Fruit fly (Drosophila melanogaster) whole organism, embryonic: Measurements from ENCODE around the gene CG3999.

Source experiments
- CG1024 ChIP-seq: fragments of 200-800 bp; sonication (Bioruptor generic); IDR thresholded peaks from 2 replicates; pipeline ENCODE4 v1.3.6; 2022; ENCODE audit warnings: missing biosample characterization, missing genetic modification characterization
- CG10267 ChIP-seq: fragments of 200-800 bp; sonication (Bioruptor generic); optimal IDR thresholded peaks from 2 replicates; lab custom pipeline; 2018; ENCODE audit warnings: missing biosample characterization, mild to moderate bottlenecking, missing genetic modification characterization, moderate library complexity
- CG11695 ChIP-seq: fragments of 200-800 bp; sonication (Bioruptor generic); IDR thresholded peaks from 3 replicates; pipeline ENCODE4 v1.3.6; 2022; ENCODE audit warnings: missing biosample characterization, missing genetic modification characterization
- CG11723 ChIP-seq: fragments of 200-800 bp; sonication (Bioruptor generic); optimal IDR thresholded peaks from 2 replicates; lab custom pipeline; 2017; ENCODE audit warnings: missing biosample characterization, mild to moderate bottlenecking, missing genetic modification characterization
- CG12071 ChIP-seq: fragments of 200-800 bp; sonication (Bioruptor generic); optimal IDR thresholded peaks from 3 replicates; lab custom pipeline; 2018; ENCODE audit warnings: missing biosample characterization, mild to moderate bottlenecking, missing genetic modification characterization
- CG12104 ChIP-seq: fragments of 200-800 bp; sonication (Bioruptor generic); optimal IDR thresholded peaks from 3 replicates; lab custom pipeline; 2016; ENCODE audit warnings: missing biosample characterization, missing genetic modification characterization
- CG12299 ChIP-seq: fragments of 200-800 bp; sonication (Bioruptor generic); optimal IDR thresholded peaks from 2 replicates; lab custom pipeline; 2018; ENCODE audit warnings: missing biosample characterization, mild to moderate bottlenecking, missing genetic modification characterization
- CG12659 ChIP-seq: fragments of 200-800 bp; sonication (Bioruptor generic); optimal IDR thresholded peaks from 3 replicates; lab custom pipeline; 2017; ENCODE audit warnings: mild to moderate bottlenecking, missing biosample characterization, missing genetic modification reagents, missing genetic modification characterization
- CG12942 ChIP-seq: fragments of 200-800 bp; sonication (Bioruptor generic); optimal IDR thresholded peaks from 3 replicates; lab custom pipeline; 2016; ENCODE audit warnings: missing biosample characterization, missing genetic modification characterization
- CG13296 ChIP-seq: fragments of 200-800 bp; sonication (Bioruptor generic); optimal IDR thresholded peaks from 3 replicates; lab custom pipeline; 2018; ENCODE audit warnings: missing biosample characterization, mild to moderate bottlenecking, missing genetic modification characterization
- CG13775 ChIP-seq: fragments of 200-800 bp; sonication (Bioruptor generic); optimal IDR thresholded peaks from 3 replicates; lab custom pipeline; 2017; ENCODE audit warnings: missing biosample characterization, mild to moderate bottlenecking, missing genetic modification characterization
- CG15011 ChIP-seq: fragments of 200-800 bp; sonication (Bioruptor generic); optimal IDR thresholded peaks from 3 replicates; lab custom pipeline; 2018; ENCODE audit warnings: missing biosample characterization, mild to moderate bottlenecking, missing genetic modification characterization
- CG15479 ChIP-seq: fragments of 200-800 bp; sonication (Bioruptor generic); optimal IDR thresholded peaks from 3 replicates; lab custom pipeline; 2019; ENCODE audit warnings: missing biosample characterization, mild to moderate bottlenecking, missing genetic modification characterization, moderate library complexity
- CG16779 ChIP-seq: fragments of 200-800 bp; sonication (Bioruptor generic); IDR thresholded peaks from 2 replicates; pipeline ENCODE4 v1.3.6; 2022; ENCODE audit warnings: missing biosample characterization, missing genetic modification characterization
- CG16863 ChIP-seq: fragments of 200-800 bp; sonication (Bioruptor generic); optimal IDR thresholded peaks from 3 replicates; lab custom pipeline; 2016; ENCODE audit warnings: missing biosample characterization, missing genetic modification characterization
- CG18262 ChIP-seq: fragments of 200-800 bp; optimal IDR thresholded peaks from 3 replicates; lab custom pipeline; 2019; ENCODE audit warnings: missing biosample characterization, mild to moderate bottlenecking, missing genetic modification characterization, moderate library complexity
- CG2202 ChIP-seq: fragments of 200-800 bp; sonication (Bioruptor generic); optimal IDR thresholded peaks from 2 replicates; lab custom pipeline; 2018; ENCODE audit warnings: missing biosample characterization, mild to moderate bottlenecking, missing genetic modification characterization
- CG32767 ChIP-seq: fragments of 200-800 bp; sonication (Bioruptor generic); IDR thresholded peaks from 2 replicates; pipeline ENCODE4 v1.3.6; 2022; ENCODE audit warnings: missing biosample characterization, missing genetic modification characterization
- CG43689 ChIP-seq: fragments of 200-800 bp; sonication (Bioruptor generic); IDR thresholded peaks from 2 replicates; pipeline ENCODE4 v1.3.6; 2022; ENCODE audit warnings: missing biosample characterization, missing genetic modification characterization
- CG5245 ChIP-seq: fragments of 200-800 bp; sonication (Bioruptor generic); optimal IDR thresholded peaks from 3 replicates; lab custom pipeline; 2016; ENCODE audit warnings: missing biosample characterization, missing genetic modification characterization
- CG6272 ChIP-seq: fragments of 200-800 bp; sonication (Bioruptor generic); IDR thresholded peaks from 2 replicates; pipeline ENCODE4 v1.3.6; 2022; ENCODE audit warnings: missing biosample characterization, missing genetic modification characterization
- CG6813 ChIP-seq: fragments of 200-800 bp; sonication (Bioruptor generic); optimal IDR thresholded peaks from 2 replicates; lab custom pipeline; 2017; ENCODE audit warnings: missing biosample characterization, missing genetic modification characterization, mild to moderate bottlenecking, moderate library complexity, missing genetic modification reagents
- CG9817 ChIP-seq: fragments of 200-800 bp; sonication (Bioruptor generic); optimal IDR thresholded peaks from 2 replicates; lab custom pipeline; 2018; ENCODE audit warnings: missing biosample characterization, mild to moderate bottlenecking, missing genetic modification characterization, moderate library complexity
- Chrac-16 ChIP-seq: fragments of 200-800 bp; sonication (Bioruptor generic); optimal IDR thresholded peaks from 3 replicates; lab custom pipeline; 2016; ENCODE audit warnings: missing biosample characterization, missing genetic modification characterization
- D19B ChIP-seq: fragments of 200-800 bp; sonication (Bioruptor generic); optimal IDR thresholded peaks from 2 replicates; lab custom pipeline; 2017; ENCODE audit warnings: missing biosample characterization, mild to moderate bottlenecking, missing genetic modification characterization
- Dad ChIP-seq: fragments of 200-800 bp; sonication (Bioruptor generic); optimal IDR thresholded peaks from 3 replicates; lab custom pipeline; 2016; ENCODE audit warnings: missing biosample characterization, missing genetic modification characterization
- Dip2 ChIP-seq: fragments of 200-800 bp; sonication (Bioruptor generic); IDR thresholded peaks from 2 replicates; pipeline ENCODE4 v1.3.6; 2022; ENCODE audit warnings: missing biosample characterization, missing genetic modification characterization
- Doc3 ChIP-seq: fragments of 200-800 bp; sonication (Bioruptor generic); IDR thresholded peaks from 3 replicates; pipeline ENCODE4 v1.3.6; 2022; ENCODE audit warnings: missing biosample characterization, missing genetic modification characterization; ENCODE audit not compliant: partially characterized antibody
- Hr3 ChIP-seq: fragments of 200-800 bp; sonication (Bioruptor generic); optimal IDR thresholded peaks from 3 replicates; lab custom pipeline; 2016; ENCODE audit warnings: missing biosample characterization, missing genetic modification characterization
- Hr51 ChIP-seq, 2 experiments: fragments of 200-800 bp; sonication (Bioruptor generic); optimal IDR thresholded peaks; 2 replicates in 1 of 2; 3 replicates in 1 of 2; lab custom pipeline; 2016 to 2018; ENCODE audit warnings: missing biosample characterization in 2 of 2, missing genetic modification characterization in 2 of 2, mild to moderate bottlenecking in 1 of 2, moderate library complexity in 1 of 2
- Hsf ChIP-seq: fragments of 200-800 bp; sonication (Bioruptor generic); optimal IDR thresholded peaks from 3 replicates; lab custom pipeline; 2016; ENCODE audit warnings: missing biosample characterization, missing genetic modification characterization
- Mad ChIP-seq: fragments of 200-800 bp; sonication (Bioruptor generic); optimal IDR thresholded peaks from 2 replicates; lab custom pipeline; 2016; ENCODE audit warnings: missing biosample characterization, missing genetic modification characterization
- Myb ChIP-seq: fragments of 200-800 bp; sonication (Bioruptor generic); optimal IDR thresholded peaks from 2 replicates; lab custom pipeline; 2016; ENCODE audit warnings: missing biosample characterization, missing genetic modification characterization
- Rfx ChIP-seq: fragments of 200-800 bp; sonication (Bioruptor generic); IDR thresholded peaks from 2 replicates; pipeline ENCODE4 v1.3.6; 2022; ENCODE audit warnings: missing biosample characterization, missing genetic modification characterization
- Sox100B ChIP-seq: fragments of 200-800 bp; sonication (Bioruptor generic); optimal IDR thresholded peaks from 3 replicates; lab custom pipeline; 2018; ENCODE audit warnings: missing biosample characterization, mild to moderate bottlenecking, missing genetic modification characterization
- Spps ChIP-seq: fragments of 200-800 bp; sonication (Bioruptor generic); optimal IDR thresholded peaks from 2 replicates; lab custom pipeline; 2018; ENCODE audit warnings: missing biosample characterization, mild to moderate bottlenecking, missing genetic modification characterization
- Ssrp ChIP-seq: fragments of 200-800 bp; sonication (Bioruptor generic); optimal IDR thresholded peaks from 2 replicates; lab custom pipeline; 2018; ENCODE audit warnings: missing biosample characterization, mild to moderate bottlenecking, missing genetic modification characterization, moderate library complexity
- Xbp1 ChIP-seq: fragments of 200-800 bp; sonication (Bioruptor generic); optimal IDR thresholded peaks from 3 replicates; lab custom pipeline; 2016; ENCODE audit warnings: missing biosample characterization, mild to moderate bottlenecking, missing genetic modification characterization
- al ChIP-seq: fragments of 200-800 bp; sonication (Bioruptor generic); IDR thresholded peaks from 2 replicates; pipeline ENCODE4 v1.3.6; 2022; ENCODE audit warnings: missing biosample characterization, missing genetic modification characterization
- ase ChIP-seq: fragments of 200-800 bp; sonication (Bioruptor generic); IDR thresholded peaks from 3 replicates; pipeline ENCODE4 v1.3.6; 2022; ENCODE audit warnings: missing biosample characterization, missing genetic modification characterization
- dan ChIP-seq: fragments of 200-800 bp; sonication (Bioruptor generic); IDR thresholded peaks from 2 replicates; pipeline ENCODE4 v1.3.6; 2022; ENCODE audit warnings: missing biosample characterization, missing genetic modification characterization
- nmo ChIP-seq: fragments of 200-800 bp; sonication (Bioruptor generic); optimal IDR thresholded peaks from 2 replicates; lab custom pipeline; 2018; ENCODE audit warnings: missing biosample characterization, mild to moderate bottlenecking, missing genetic modification characterization, moderate library complexity
- row ChIP-seq: fragments of 200-800 bp; sonication (Bioruptor generic); IDR thresholded peaks from 3 replicates; pipeline ENCODE4 v1.3.6; 2022; ENCODE audit warnings: missing biosample characterization, missing genetic modification characterization
- sens ChIP-seq: fragments of 200-800 bp; sonication (Bioruptor generic); peaks from one replicate; lab custom pipeline; 2016; ENCODE audit warnings: missing biosample characterization, missing genetic modification characterization
- sisA ChIP-seq: fragments of 200-800 bp; sonication (Bioruptor generic); IDR thresholded peaks from 2 replicates; pipeline ENCODE4 v1.3.6; 2022; ENCODE audit warnings: missing biosample characterization, missing genetic modification characterization
- sob ChIP-seq: fragments of 200-800 bp; sonication (Bioruptor generic); IDR thresholded peaks from 2 replicates; pipeline ENCODE4 v1.3.6; 2022; ENCODE audit warnings: missing biosample characterization, missing genetic modification characterization
- sug ChIP-seq: fragments of 200-800 bp; optimal IDR thresholded peaks from 2 replicates; lab custom pipeline; 2019; ENCODE audit warnings: missing biosample characterization, mild to moderate bottlenecking, missing genetic modification characterization, moderate library complexity
- tio ChIP-seq: fragments of 200-800 bp; sonication (Bioruptor generic); optimal IDR thresholded peaks from 2 replicates; lab custom pipeline; 2017; ENCODE audit warnings: missing biosample characterization, missing genetic modification characterization, inconsistent platforms
- tll ChIP-seq, 2 experiments: fragments of 200-800 bp in 1 of 2; fragments of >200 bp in 1 of 2; sonication (Bioruptor generic) in 1 of 2; optimal IDR thresholded peaks; 2 replicates each; lab custom pipeline; 2017 to 2019; ENCODE audit warnings: missing biosample characterization in 2 of 2, missing genetic modification characterization in 2 of 2, mild to moderate bottlenecking in 1 of 2, moderate library complexity in 1 of 2
- vvl ChIP-seq: fragments of 200-800 bp; sonication (Bioruptor generic); IDR thresholded peaks from 2 replicates; pipeline ENCODE4 v1.3.6; 2022; ENCODE audit warnings: missing biosample characterization, missing genetic modification characterization

The CG3999 gene

DNA sequence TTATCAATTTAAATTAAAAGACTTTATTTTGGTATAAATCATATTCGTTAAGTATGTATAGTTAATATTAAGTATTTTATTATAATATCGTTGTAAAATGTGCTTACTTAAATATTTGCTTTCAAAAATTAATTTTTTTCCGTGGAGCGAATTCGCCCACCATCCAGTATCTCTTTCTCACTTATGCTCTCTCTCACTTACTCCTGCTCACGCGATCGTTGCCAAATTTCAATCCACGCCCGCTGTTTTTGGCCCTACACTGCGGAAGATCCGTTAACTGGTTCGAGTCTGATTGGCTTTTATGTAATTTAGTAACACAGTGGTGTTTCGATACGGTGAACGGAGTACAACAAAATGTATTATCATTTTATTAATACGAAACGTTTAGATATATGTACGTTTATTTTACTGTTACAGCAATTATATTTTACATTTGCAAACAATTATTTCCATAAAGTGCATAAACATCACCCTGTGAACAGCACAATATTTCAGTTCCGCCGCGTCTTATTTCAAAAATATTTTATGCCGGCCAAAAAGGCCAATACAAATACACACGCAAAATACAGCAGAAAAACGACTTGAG lies 14.3 kb downstream of the CG3999 start (continued):
- TF ChIP-seq CG15479 (GFP tag; lab: Kevin White, UChicago), result peak; percentile 1
- TF ChIP-seq sisA (GFP tag; lab: Robert Waterston, UW), result peak; percentile 31; the same call in 1 of the 2 replicates
- no peak for TF ChIP-seq Spps
- peak; percentile 50; the same call in 1 of the 3 replicates for TF ChIP-seq ase
- TF ChIP-seq row, result peak; percentile 79
- peak; percentile 80 for TF ChIP-seq sob (GFP tag; lab: Robert Waterston, UW)
- TF ChIP-seq CG1024 (GFP tag; lab: Robert Waterston, UW), result no peak
- TF ChIP-seq CG16863 (GFP tag; lab: Kevin White, UChicago), result peak; percentile 4
- TF ChIP-seq CG12104 (GFP tag; lab: Kevin White, UChicago), result peak; percentile 4
- TF ChIP-seq dan (GFP tag; lab: Robert Waterston, UW), result no peak
- peak; percentile 29 for TF ChIP-seq Sox100B (GFP tag; lab: Kevin White, UChicago)
- TF ChIP-seq Chrac-16 (GFP tag; lab: Kevin White, UChicago), result peak; percentile 34
- peak; percentile 58 for TF ChIP-seq vvl (GFP tag; lab: Robert Waterston, UW)
- TF ChIP-seq CG12942 (GFP tag; lab: Kevin White, UChicago), result peak; percentile 4
- peak; percentile 47 for TF ChIP-seq CG15011 (GFP tag; lab: Kevin White, UChicago)
- peak; percentile 44 for TF ChIP-seq tio (GFP tag; lab: Kevin White, UChicago)
- peak; percentile 82 for TF ChIP-seq sens
- no peak for TF ChIP-seq Doc3 (GFP tag; lab: Robert Waterston, UW)
- peak; percentile 18 for TF ChIP-seq Hsf (GFP tag; lab: Kevin White, UChicago)
- TF ChIP-seq CG10267, result peak; percentile 42
- peak; percentile 2 for TF ChIP-seq CG11723 (GFP tag; lab: Kevin White, UChicago)
- TF ChIP-seq CG6813 (GFP tag; lab: Kevin White, UChicago), result peak; percentile 27
- peak; percentile 38 for TF ChIP-seq CG18262 (tag; lab: Kevin White, UChicago)
- TF ChIP-seq al (GFP tag; lab: Robert Waterston, UW), result peak; percentile 66
- TF ChIP-seq sug (tag; lab: Kevin White, UChicago), result peak; percentile 36
- TF ChIP-seq Xbp1 (GFP tag; lab: Kevin White, UChicago), result peak; percentile 55
- TF ChIP-seq CG43689 (GFP tag; lab: Robert Waterston, UW), result 0 out of 2 replicates have a peak, but pooled peaks have one; percentile 25
- peak; percentile 41; the same call in 1 of the 2 replicates for TF ChIP-seq CG32767 (GFP tag; lab: Robert Waterston, UW)
- TF ChIP-seq Myb (GFP tag; lab: Kevin White, UChicago), result no peak
- TF ChIP-seq CG13775 (GFP tag; lab: Kevin White, UChicago), result peak; percentile 67
- peak; percentile 37 for TF ChIP-seq CG9817 (tag; lab: Kevin White, UChicago)
- TF ChIP-seq CG12299 (tag; lab: Kevin White, UChicago), result peak; percentile 11
- TF ChIP-seq Ssrp, result peak; percentile 12
- TF ChIP-seq Mad, result peak; percentile 18
- peak; percentile 53; the same call in 1 of the 2 replicates for TF ChIP-seq CG6272 (GFP tag; lab: Robert Waterston, UW)
- TF ChIP-seq CG13296, result peak; percentile 62
- TF ChIP-seq CG11695 (GFP tag; lab: Robert Waterston, UW), result peak; percentile 65; the same call in 2 of the 3 replicates
- TF ChIP-seq CG12659 (GFP tag; lab: Kevin White, UChicago), result peak; percentile 58
- TF ChIP-seq nmo (GFP tag; lab: Kevin White, UChicago), result peak; percentile 55
- TF ChIP-seq CG2202 (tag; lab: Kevin White, UChicago), result no peak
- TF ChIP-seq Dad, result no peak
- peak; percentile 27 for TF ChIP-seq D19B (GFP tag; lab: Kevin White, UChicago)
- TF ChIP-seq CG5245 (GFP tag; lab: Kevin White, UChicago), result no peak
- no peak for TF ChIP-seq tll (GFP tag; optimal IDR thresholded peaks at IDR 0.05; lab: Kevin White, UChicago)
- peak; percentile 48 for TF ChIP-seq CG12071
- peak in 1 of 2 experiments; percentile 61 for TF ChIP-seq Hr51 (GFP tag; optimal IDR thresholded peaks at IDR 0.05; lab: Kevin White, UChicago)
- TF ChIP-seq Rfx, result peak; percentile 85
- no peak for TF ChIP-seq Dip2 (GFP tag; lab: Robert Waterston, UW)
- TF ChIP-seq Hr3, result peak; percentile 29
- TF ChIP-seq CG16779 (GFP tag; lab: Robert Waterston, UW), result 0 out of 2 replicates have a peak, but pooled peaks have one; percentile 9
